Fruit fly (Drosophila melanogaster): ENCODE measurements around the gene Elp1.
A peak's percentile ranks its signal among the peaks of the same experiment; 100 is the strongest.

Elp1 gene

DNA sequence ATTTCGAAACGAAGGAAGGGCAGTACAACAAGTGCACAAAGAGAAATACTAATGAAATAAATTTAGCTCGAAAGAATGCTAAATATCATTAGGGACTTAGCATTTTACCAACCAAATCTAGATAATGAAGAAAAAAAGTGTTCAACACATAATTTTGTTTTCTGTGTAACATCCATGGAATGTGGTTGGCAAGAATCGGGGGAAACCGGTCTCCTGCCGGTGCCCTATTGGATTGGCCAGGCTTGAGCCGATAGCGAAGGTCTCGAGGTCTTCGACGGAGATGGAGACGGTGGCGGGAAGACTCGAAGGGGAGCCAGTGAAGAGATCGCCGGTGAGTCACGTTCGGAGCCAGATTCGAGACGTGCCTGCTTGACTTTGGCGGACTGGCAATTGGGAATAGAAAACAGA is 7.0 kb downstream of the Elp1 start (continued):
- TF ChIP-seq lov (optimal IDR thresholded peaks at IDR 0.05): no peak
- 0 out of 3 replicates have a peak, but pooled peaks have one; percentile 12 for TF ChIP-seq lov (GFP tag; IDR thresholded peaks at IDR 0.05)
- TF ChIP-seq CG1529 (GFP tag; optimal IDR thresholded peaks at IDR 0.05): no peak
- no peak for TF ChIP-seq CG8359 (GFP tag; optimal IDR thresholded peaks at IDR 0.05; ENCODE audit: borderline replicate concordance)
- TF ChIP-seq zen (tag; optimal IDR thresholded peaks at IDR 0.05): no peak
- TF ChIP-seq inv (GFP tag; IDR thresholded peaks at IDR 0.05; ENCODE audit: partially characterized antibody): no peak
- TF ChIP-seq crp (GFP tag; optimal IDR thresholded peaks at IDR 0.05): no peak
- TF ChIP-seq ato (GFP tag; IDR thresholded peaks at IDR 0.05; ENCODE audit: partially characterized antibody): no peak
- TF ChIP-seq ham (GFP tag; IDR thresholded peaks at IDR 0.05): no peak
- peak; percentile 75 for TF ChIP-seq CG2120 (GFP tag; optimal IDR thresholded peaks at IDR 0.05)
- peak; percentile 33 for TF ChIP-seq CG13424 (tag; optimal IDR thresholded peaks at IDR 0.05)
- peak; percentile 36 for TF ChIP-seq CG9727 (GFP tag; optimal IDR thresholded peaks at IDR 0.05)
- TF ChIP-seq Scr (GFP tag; IDR thresholded peaks at IDR 0.05; ENCODE audit: partially characterized antibody): no peak
- peak; percentile 33; the same call in 1 of the 2 replicates for TF ChIP-seq E2f1 (GFP tag; IDR thresholded peaks at IDR 0.05)
- TF ChIP-seq wdn (GFP tag; IDR thresholded peaks at IDR 0.05): no peak
- TF ChIP-seq ttk (GFP tag; IDR thresholded peaks at IDR 0.05): no peak
- TF ChIP-seq lbe (GFP tag; optimal IDR thresholded peaks at IDR 0.05): peak; percentile 81
- no peak for TF ChIP-seq h (optimal IDR thresholded peaks at IDR 0.05)
- no peak for TF ChIP-seq CG34376 (GFP tag; optimal IDR thresholded peaks at IDR 0.05)
- TF ChIP-seq CG6683 (GFP tag; optimal IDR thresholded peaks at IDR 0.05): no peak
- TF ChIP-seq CG7372 (GFP tag; IDR thresholded peaks at IDR 0.05): no peak
- peak; percentile 52 for TF ChIP-seq CG2678 (tag; optimal IDR thresholded peaks at IDR 0.05)
- TF ChIP-seq fru (optimal IDR thresholded peaks at IDR 0.05): no peak
- no peak for TF ChIP-seq CG14441 (GFP tag; IDR thresholded peaks at IDR 0.05)
- no peak for TF ChIP-seq Abd-B (GFP tag; optimal IDR thresholded peaks at IDR 0.05)
- TF ChIP-seq crc (GFP tag; optimal IDR thresholded peaks at IDR 0.05): peak; percentile 18
- TF ChIP-seq Dll (GFP tag; IDR thresholded peaks at IDR 0.05; ENCODE audit: partially characterized antibody): no peak
- no peak for TF ChIP-seq ftz-f1 (GFP tag; optimal IDR thresholded peaks at IDR 0.05)
- TF ChIP-seq CG15479 (GFP tag; optimal IDR thresholded peaks at IDR 0.05): no peak
- TF ChIP-seq mld (GFP tag; IDR thresholded peaks at IDR 0.05; ENCODE audit: partially characterized antibody): no peak
- no peak for TF ChIP-seq dati (GFP tag; IDR thresholded peaks at IDR 0.05)
- peak; percentile 24 for TF ChIP-seq CG7839 (tag; optimal IDR thresholded peaks at IDR 0.05)
- TF ChIP-seq CG14860 (GFP tag; IDR thresholded peaks at IDR 0.05; ENCODE audit: partially characterized antibody): no peak
- TF ChIP-seq mam (GFP tag; optimal IDR thresholded peaks at IDR 0.05): peak; percentile 49
- no peak for TF ChIP-seq gt (GFP tag; IDR thresholded peaks at IDR 0.05)
- peak; percentile 12 for TF ChIP-seq ATbp (GFP tag; optimal IDR thresholded peaks at IDR 0.05)
- TF ChIP-seq chif (GFP tag; optimal IDR thresholded peaks at IDR 0.05): peak in 1 of 2 experiments; percentile 27
- TF ChIP-seq cato (GFP tag; optimal IDR thresholded peaks at IDR 0.05; ENCODE audit: borderline replicate concordance): no peak
- TF ChIP-seq CG4730 (GFP tag; IDR thresholded peaks at IDR 0.05): no peak
- no peak for TF ChIP-seq Ssrp (tag; optimal IDR thresholded peaks at IDR 0.05)
- TF ChIP-seq pnt (GFP tag; optimal IDR thresholded peaks at IDR 0.05): peak; percentile 35
- peak; percentile 99 for TF ChIP-seq sd (tag; optimal IDR thresholded peaks at IDR 0.05)
- no peak for TF ChIP-seq CG9437 (GFP tag; optimal IDR thresholded peaks at IDR 0.05)
- no peak for TF ChIP-seq eve (GFP tag; optimal IDR thresholded peaks at IDR 0.05)
- TF ChIP-seq CG11723 (GFP tag; optimal IDR thresholded peaks at IDR 0.05): no peak
- TF ChIP-seq C15 (GFP tag; IDR thresholded peaks at IDR 0.05): no peak
- no peak for TF ChIP-seq gcm2 (GFP tag; optimal IDR thresholded peaks at IDR 0.05)
- 0 out of 2 replicates have a peak, but pooled peaks have one; percentile 33 for TF ChIP-seq al (GFP tag; IDR thresholded peaks at IDR 0.05)
- TF ChIP-seq Bgb (GFP tag; IDR thresholded peaks at IDR 0.05; ENCODE audit: partially characterized antibody): no peak
- no peak for TF ChIP-seq prd (optimal IDR thresholded peaks at IDR 0.05)
- TF ChIP-seq prd (GFP tag; IDR thresholded peaks at IDR 0.05): peak; percentile 42; the same call in 1 of the 3 replicates
- no peak for TF ChIP-seq ap (GFP tag; IDR thresholded peaks at IDR 0.05)
